Fruit fly (Drosophila melanogaster) whole organism, embryonic: ENCODE data around the gene h-cup.

Source experiments
- Awh ChIP-seq: fragments of 200-800 bp; sonication (Bioruptor generic); IDR thresholded peaks from 2 replicates; pipeline ENCODE4, ENCODE4 v1.3.6; 2022; ENCODE audit warnings: missing biosample characterization, missing genetic modification characterization
- CG1024 ChIP-seq: fragments of 200-800 bp; sonication (Bioruptor generic); IDR thresholded peaks from 2 replicates; pipeline ENCODE4 v1.3.6; 2022; ENCODE audit warnings: missing biosample characterization, missing genetic modification characterization
- CG11093 ChIP-seq: fragments of 200-800 bp; sonication (Bioruptor generic); IDR thresholded peaks from 3 replicates; pipeline ENCODE4 v1.3.6; 2022; ENCODE audit warnings: missing biosample characterization, missing genetic modification characterization
- CG11398 ChIP-seq: fragments of 200-800 bp; sonication (Bioruptor generic); optimal IDR thresholded peaks from 2 replicates; lab custom pipeline; 2016; ENCODE audit warnings: missing biosample characterization, missing genetic modification characterization
- CG12659 ChIP-seq: fragments of 200-800 bp; sonication (Bioruptor generic); optimal IDR thresholded peaks from 3 replicates; lab custom pipeline; 2017; ENCODE audit warnings: mild to moderate bottlenecking, missing biosample characterization, missing genetic modification reagents, missing genetic modification characterization
- CG13775 ChIP-seq: fragments of 200-800 bp; sonication (Bioruptor generic); optimal IDR thresholded peaks from 3 replicates; lab custom pipeline; 2017; ENCODE audit warnings: missing biosample characterization, mild to moderate bottlenecking, missing genetic modification characterization
- CG14441 ChIP-seq: fragments of 200-800 bp; sonication (Bioruptor generic); IDR thresholded peaks from 2 replicates; pipeline ENCODE4 v1.3.6; 2022; ENCODE audit warnings: missing biosample characterization, missing genetic modification characterization
- CG17359 ChIP-seq: fragments of 200-800 bp; sonication (Bioruptor generic); optimal IDR thresholded peaks from 3 replicates; lab custom pipeline; 2018; ENCODE audit warnings: missing biosample characterization, mild to moderate bottlenecking, missing genetic modification characterization, moderate library complexity
- CG18262 ChIP-seq: fragments of 200-800 bp; optimal IDR thresholded peaks from 3 replicates; lab custom pipeline; 2019; ENCODE audit warnings: missing biosample characterization, mild to moderate bottlenecking, missing genetic modification characterization, moderate library complexity
- CG34422 ChIP-seq: fragments of 200-800 bp; sonication (Bioruptor generic); IDR thresholded peaks from 3 replicates; pipeline ENCODE4 v1.3.6; 2022; ENCODE audit warnings: missing biosample characterization, missing genetic modification characterization
- CG5180 ChIP-seq: fragments of 200-800 bp; sonication (Bioruptor generic); optimal IDR thresholded peaks from 3 replicates; lab custom pipeline; 2017; ENCODE audit warnings: missing biosample characterization, missing genetic modification characterization, mild to moderate bottlenecking, moderate library complexity, missing genetic modification reagents
- CG5245 ChIP-seq: fragments of 200-800 bp; sonication (Bioruptor generic); optimal IDR thresholded peaks from 3 replicates; lab custom pipeline; 2016; ENCODE audit warnings: missing biosample characterization, missing genetic modification characterization
- CG8388 ChIP-seq: fragments of 200-800 bp; sonication (Bioruptor generic); optimal IDR thresholded peaks from 2 replicates; lab custom pipeline; 2019; ENCODE audit warnings: missing biosample characterization, mild to moderate bottlenecking, missing genetic modification characterization, moderate library complexity
- CG9797 ChIP-seq: fragments of 200-800 bp; sonication (Bioruptor generic); optimal IDR thresholded peaks from 3 replicates; lab custom pipeline; 2018; ENCODE audit warnings: missing biosample characterization, mild to moderate bottlenecking, missing genetic modification characterization
- D ChIP-seq, 2 experiments: fragments of 200-800 bp in 1 of 2; fragments of >200 bp in 1 of 2; sonication (Bioruptor generic) in 1 of 2; optimal IDR thresholded peaks; 2 replicates in 1 of 2; 3 replicates in 1 of 2; lab custom pipeline; 2017; ENCODE audit warnings: mild to moderate bottlenecking in 1 of 2, missing biosample characterization in 1 of 2, missing genetic modification characterization in 1 of 2, missing genetic modification reagents in 1 of 2
- E2f1 ChIP-seq: fragments of 200-800 bp; sonication (Bioruptor generic); IDR thresholded peaks from 2 replicates; pipeline ENCODE4 v1.3.6; 2022; ENCODE audit warnings: missing biosample characterization, missing genetic modification characterization
- Eip74EF ChIP-seq, 2 experiments: fragments of 200-800 bp in 1 of 2; fragments of >200 bp in 1 of 2; sonication (Bioruptor generic) in 1 of 2; optimal IDR thresholded peaks; 2 replicates each; lab custom pipeline; 2017 to 2019; ENCODE audit warnings: missing biosample characterization in 2 of 2, missing genetic modification characterization in 2 of 2, mild to moderate bottlenecking in 1 of 2, moderate library complexity in 1 of 2
- Ets97D ChIP-seq: fragments of 200-800 bp; sonication (Bioruptor generic); optimal IDR thresholded peaks from 3 replicates; lab custom pipeline; 2016; ENCODE audit warnings: missing biosample characterization, missing genetic modification characterization
- Gsc ChIP-seq: fragments of 200-800 bp; sonication (Bioruptor generic); IDR thresholded peaks from 2 replicates; pipeline ENCODE4 v1.3.6; 2022; ENCODE audit warnings: missing biosample characterization, missing genetic modification characterization
- Gug ChIP-seq: fragments of 200-800 bp; sonication (Bioruptor generic); IDR thresholded peaks from 4 replicates; pipeline ENCODE4 v1.3.6; 2022; ENCODE audit warnings: missing biosample characterization, missing genetic modification characterization
- H2.0 ChIP-seq: fragments of 200-800 bp; sonication (Bioruptor generic); IDR thresholded peaks from 2 replicates; pipeline ENCODE4 v1.3.6; 2022; ENCODE audit warnings: missing biosample characterization, missing genetic modification characterization
- HLH3B ChIP-seq: fragments of 200-800 bp; sonication (Bioruptor generic); IDR thresholded peaks from 2 replicates; pipeline ENCODE4 v1.3.6; 2022; ENCODE audit warnings: missing biosample characterization, missing genetic modification characterization
- Hr51 ChIP-seq, 2 experiments: fragments of 200-800 bp; sonication (Bioruptor generic); optimal IDR thresholded peaks; 2 replicates in 1 of 2; 3 replicates in 1 of 2; lab custom pipeline; 2016 to 2018; ENCODE audit warnings: missing biosample characterization in 2 of 2, missing genetic modification characterization in 2 of 2, mild to moderate bottlenecking in 1 of 2, moderate library complexity in 1 of 2
- Lpt ChIP-seq: fragments of >200 bp; optimal IDR thresholded peaks from 2 replicates; lab custom pipeline; 2018; ENCODE audit warnings: missing biosample characterization, missing genetic modification characterization
- Med ChIP-seq: fragments of 200-800 bp; sonication (Bioruptor generic); peaks from one replicate; lab custom pipeline; 2016; ENCODE audit warnings: missing biosample characterization, missing genetic modification characterization, mild to moderate bottlenecking, inconsistent platforms, moderate library complexity
- Meics ChIP-seq: fragments of 200-800 bp; sonication (Bioruptor generic); optimal IDR thresholded peaks from 2 replicates; lab custom pipeline; 2017; ENCODE audit warnings: missing biosample characterization, mild to moderate bottlenecking, missing genetic modification characterization
- Neu2 ChIP-seq: fragments of 200-800 bp; sonication (Bioruptor generic); optimal IDR thresholded peaks from 3 replicates; lab custom pipeline; 2016; ENCODE audit warnings: missing biosample characterization, missing genetic modification characterization, borderline replicate concordance
- Nf-YA ChIP-seq: fragments of 200-800 bp; sonication (Bioruptor generic); IDR thresholded peaks from 2 replicates; pipeline ENCODE4 v1.3.6; 2022; ENCODE audit warnings: missing biosample characterization, missing genetic modification characterization
- NfI ChIP-seq: fragments of 200-800 bp; sonication (Bioruptor generic); optimal IDR thresholded peaks from 3 replicates; lab custom pipeline; 2018; ENCODE audit warnings: missing biosample characterization, mild to moderate bottlenecking, missing genetic modification characterization, moderate library complexity
- Optix ChIP-seq: fragments of 200-800 bp; sonication (Bioruptor generic); IDR thresholded peaks from 3 replicates; pipeline ENCODE4 v1.3.6; 2022; ENCODE audit warnings: missing biosample characterization, missing genetic modification characterization
- PHDP ChIP-seq: fragments of 200-800 bp; sonication (Bioruptor generic); optimal IDR thresholded peaks from 3 replicates; lab custom pipeline; 2018; ENCODE audit warnings: missing biosample characterization, mild to moderate bottlenecking, missing genetic modification characterization, moderate library complexity
- Ptx1 ChIP-seq: fragments of 200-800 bp; sonication (Bioruptor generic); IDR thresholded peaks from 2 replicates; pipeline ENCODE4 v1.3.6; 2022; ENCODE audit warnings: missing biosample characterization, missing genetic modification characterization
- Spps ChIP-seq: fragments of 200-800 bp; sonication (Bioruptor generic); optimal IDR thresholded peaks from 2 replicates; lab custom pipeline; 2018; ENCODE audit warnings: missing biosample characterization, mild to moderate bottlenecking, missing genetic modification characterization
- ap ChIP-seq: fragments of 200-800 bp; sonication (Bioruptor generic); IDR thresholded peaks from 2 replicates; pipeline ENCODE4 v1.3.6; 2022; ENCODE audit warnings: missing biosample characterization, missing genetic modification characterization
- ase ChIP-seq: fragments of 200-800 bp; sonication (Bioruptor generic); IDR thresholded peaks from 3 replicates; pipeline ENCODE4 v1.3.6; 2022; ENCODE audit warnings: missing biosample characterization, missing genetic modification characterization
- caup ChIP-seq: fragments of 200-800 bp; sonication (Bioruptor generic); optimal IDR thresholded peaks from 3 replicates; lab custom pipeline; 2017; ENCODE audit warnings: missing biosample characterization, mild to moderate bottlenecking, missing genetic modification characterization, moderate library complexity; ENCODE audit not compliant: severe bottlenecking
- chinmo ChIP-seq: fragments of 200-800 bp; sonication (Bioruptor generic); IDR thresholded peaks from 4 replicates; pipeline ENCODE4 v1.3.6; 2022; ENCODE audit warnings: missing biosample characterization, missing genetic modification characterization; ENCODE audit not compliant: partially characterized antibody
- crol ChIP-seq: fragments of 200-800 bp; sonication (Bioruptor generic); IDR thresholded peaks from 2 replicates; pipeline ENCODE4 v1.3.6; 2022; ENCODE audit warnings: missing biosample characterization, missing genetic modification characterization
- danr ChIP-seq: fragments of 200-800 bp; sonication (Bioruptor generic); IDR thresholded peaks from 2 replicates; pipeline ENCODE4 v1.3.6; 2022; ENCODE audit warnings: missing biosample characterization, missing genetic modification characterization
- dm ChIP-seq: fragments of 200-800 bp; sonication (Bioruptor generic); optimal IDR thresholded peaks from 3 replicates; lab custom pipeline; 2016; ENCODE audit warnings: missing biosample characterization, missing genetic modification characterization
- fd102C ChIP-seq: fragments of 200-800 bp; sonication (Bioruptor generic); optimal IDR thresholded peaks from 2 replicates; lab custom pipeline; 2018; ENCODE audit warnings: missing biosample characterization, mild to moderate bottlenecking, missing genetic modification characterization, moderate library complexity
- ham ChIP-seq: fragments of 200-800 bp; sonication (Bioruptor generic); IDR thresholded peaks from 2 replicates; pipeline ENCODE4 v1.3.6; 2022; ENCODE audit warnings: missing biosample characterization, missing genetic modification characterization
- odd ChIP-seq: fragments of 200-800 bp; sonication (Bioruptor generic); optimal IDR thresholded peaks from 2 replicates; lab custom pipeline; 2017; ENCODE audit warnings: missing biosample characterization, mild to moderate bottlenecking, missing genetic modification characterization
- sens ChIP-seq: fragments of 200-800 bp; sonication (Bioruptor generic); peaks from one replicate; lab custom pipeline; 2016; ENCODE audit warnings: missing biosample characterization, missing genetic modification characterization
- shn ChIP-seq: fragments of 200-800 bp; sonication (Bioruptor generic); optimal IDR thresholded peaks from 3 replicates; lab custom pipeline; 2016; ENCODE audit warnings: missing biosample characterization, missing genetic modification characterization
- sr ChIP-seq: fragments of 200-800 bp; sonication (Bioruptor generic); IDR thresholded peaks from 3 replicates; pipeline ENCODE4 v1.3.6; 2022; ENCODE audit warnings: missing biosample characterization, missing genetic modification characterization
- wek ChIP-seq: fragments of 200-800 bp; sonication (Bioruptor generic); optimal IDR thresholded peaks from 3 replicates; lab custom pipeline; 2018; ENCODE audit warnings: missing biosample characterization, mild to moderate bottlenecking, missing genetic modification characterization, moderate library complexity

The h-cup gene

DNA sequence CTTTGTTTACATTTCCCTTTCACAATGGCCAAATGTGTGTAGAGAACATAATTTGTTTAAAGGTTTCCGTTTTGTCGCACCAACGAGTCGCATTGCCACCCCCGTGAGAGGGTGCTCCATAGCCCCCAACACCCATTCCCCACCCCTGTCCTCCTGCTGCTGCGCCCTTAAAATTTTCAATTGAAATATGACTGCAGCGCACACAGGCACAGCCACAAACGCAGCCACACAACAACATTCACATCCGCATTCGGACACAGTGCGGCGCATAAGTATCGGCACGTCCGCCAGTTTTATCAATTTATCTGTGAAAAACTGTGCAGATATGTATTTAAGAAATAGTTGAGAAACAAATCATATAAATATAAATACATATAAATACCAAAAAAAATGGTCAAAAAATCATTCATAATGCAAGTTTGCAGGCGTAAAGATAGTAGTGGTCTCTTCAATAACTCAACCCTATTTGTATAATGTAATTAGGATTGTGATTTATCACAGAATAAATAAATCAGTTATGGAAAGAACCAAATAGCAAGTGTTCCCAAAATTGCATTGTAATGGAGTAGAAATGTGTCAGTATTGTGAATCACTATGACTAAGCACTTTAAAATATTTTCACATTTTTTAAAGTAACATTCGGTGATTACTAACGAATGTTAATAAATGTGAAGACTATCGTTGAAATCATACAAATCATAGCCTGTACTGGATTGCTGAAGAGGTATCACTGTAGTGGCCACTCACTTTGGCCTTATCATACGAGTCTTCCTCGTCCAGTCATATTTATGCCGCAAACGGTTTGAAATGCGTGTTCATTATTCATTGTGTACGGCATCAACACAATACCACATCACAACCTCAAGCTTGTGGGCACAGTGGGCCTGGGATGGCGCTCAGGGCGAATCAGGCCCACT, 27.3 kb upstream of the h-cup start (continued):
- TF ChIP-seq Eip74EF (GFP tag; optimal IDR thresholded peaks at IDR 0.05; lab: Kevin White, UChicago) (peak in 1 of 2 experiments; percentile 42), CG34422 (peak; percentile 56; the same call in 1 of the 3 replicates), D (optimal IDR thresholded peaks at IDR 0.05; lab: Kevin White, UChicago) (no peak), D (GFP tag; optimal IDR thresholded peaks at IDR 0.05; lab: Kevin White, UChicago) (no peak), NfI (GFP tag; lab: Kevin White, UChicago) (no peak), caup (GFP tag; lab: Kevin White, UChicago) (no peak), CG1024 (peak; percentile 4; the same call in 1 of the 2 replicates), Neu2 (GFP tag; lab: Kevin White, UChicago) (no peak), chinmo (GFP tag; lab: Robert Waterston, UW) (0 out of 4 replicates have a peak, but pooled peaks have one; percentile 46), CG13775 (peak; percentile 20), ase (GFP tag; lab: Robert Waterston, UW) (0 out of 3 replicates have a peak, but pooled peaks have one; percentile 8), Awh (GFP tag; lab: Robert Waterston, UW) (0 out of 2 replicates have a peak, but pooled peaks have one; percentile 26), shn (peak; percentile 11), E2f1 (GFP tag; lab: Robert Waterston, UW) (no peak), CG5245 (GFP tag; lab: Kevin White, UChicago) (no peak), ap (no peak), odd (GFP tag; lab: Kevin White, UChicago) (peak; percentile 21), CG17359 (tag; lab: Kevin White, UChicago) (no peak), CG11398 (GFP tag; lab: Kevin White, UChicago) (no peak), danr (GFP tag; lab: Robert Waterston, UW) (no peak), CG18262 (tag; lab: Kevin White, UChicago) (peak; percentile 14), CG11093 (GFP tag; lab: Robert Waterston, UW) (0 out of 3 replicates have a peak, but pooled peaks have one; percentile 30), HLH3B (peak; percentile 35; the same call in 1 of the 2 replicates), fd102C (GFP tag; lab: Kevin White, UChicago) (no peak), Ptx1 (GFP tag; lab: Robert Waterston, UW) (peak; percentile 33; the same call in 1 of the 2 replicates), CG8388 (peak; percentile 98), Gsc (GFP tag; lab: Robert Waterston, UW) (no peak), Ets97D (no peak), H2.0 (GFP tag; lab: Robert Waterston, UW) (no peak), sr (0 out of 3 replicates have a peak, but pooled peaks have one; percentile 12), CG12659 (GFP tag; lab: Kevin White, UChicago) (peak; percentile 6), Spps (tag; lab: Kevin White, UChicago) (no peak), CG5180 (peak; percentile 13), CG9797 (GFP tag; lab: Kevin White, UChicago) (no peak), Meics (GFP tag; lab: Kevin White, UChicago) (peak; percentile 14), crol (GFP tag; lab: Robert Waterston, UW) (peak; percentile 78), dm (GFP tag; lab: Kevin White, UChicago) (no peak), wek (no peak), CG14441 (GFP tag; lab: Robert Waterston, UW) (peak; percentile 6; the same call in 1 of the 2 replicates), Hr51 (GFP tag; optimal IDR thresholded peaks at IDR 0.05; lab: Kevin White, UChicago) (peak in 1 of 2 experiments; percentile 1), ham (GFP tag; lab: Robert Waterston, UW) (no peak), Med (GFP tag; lab: Kevin White, UChicago) (peak; percentile 80), Gug (GFP tag; lab: Robert Waterston, UW) (0 out of 4 replicates have a peak, but pooled peaks have one; percentile 3), PHDP (no peak), Lpt (GFP tag; lab: Kevin White, UChicago) (no peak), Optix (GFP tag; lab: Robert Waterston, UW) (peak; percentile 38; the same call in 1 of the 3 replicates), sens (GFP tag; lab: Kevin White, UChicago) (peak; percentile 25), Nf-YA (GFP tag; lab: Robert Waterston, UW) (0 out of 2 replicates have a peak, but pooled peaks have one; percentile 17)
